Worm (Caenorhabditis elegans) whole organism, L3 larva: ENCODE data around the gene srz-64.

Experiments used
- ama-1 ChIP-seq: fragments of 150-350 bp; optimal IDR thresholded peaks from 2 replicates; lab custom pipeline; 2018
- egl-27 ChIP-seq: sonication (generic microtip); optimal IDR thresholded peaks from 4 replicates; lab custom pipeline; 2017; ENCODE audit warnings: missing biosample characterization, missing genetic modification reagents, missing genetic modification characterization
- nhr-237 ChIP-seq: fragments of 150-350 bp; optimal IDR thresholded peaks from 2 replicates; lab custom pipeline; 2014; ENCODE audit warnings: missing biosample characterization, missing genetic modification characterization
- unc-39 ChIP-seq: sonication (generic microtip); optimal IDR thresholded peaks from 4 replicates; lab custom pipeline; 2017; ENCODE audit warnings: missing biosample characterization, missing genetic modification characterization
- zag-1 ChIP-seq: fragments of 150-350 bp; optimal IDR thresholded peaks from 2 replicates; lab custom pipeline; 2014; ENCODE audit warnings: missing biosample characterization, missing genetic modification characterization

DNA sequence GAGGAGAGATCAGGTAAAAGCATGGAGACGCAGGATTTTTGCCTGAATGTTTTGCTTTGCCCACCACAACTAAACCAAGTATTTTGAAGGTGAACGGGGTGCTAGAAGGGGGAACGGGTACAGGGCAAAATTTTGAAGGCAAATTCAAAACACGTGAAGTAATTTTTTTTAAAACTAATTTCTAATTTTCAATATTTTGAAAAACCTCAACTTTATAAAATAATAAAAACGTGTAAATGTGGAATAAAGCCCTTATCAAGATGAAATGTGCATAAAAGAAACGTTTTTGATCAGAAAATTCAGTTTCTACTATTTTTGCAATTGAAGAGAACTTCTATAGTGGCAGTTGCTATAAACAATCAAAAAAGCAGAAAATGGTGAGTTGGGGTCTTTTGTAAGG lies 37.4 kb downstream of the srz-64 start, which contains the start of gene clec-119:
- no peak for TF ChIP-seq egl-27 (tag; lab: Kevin White, UChicago)
- no peak for TF ChIP-seq ama-1 (lab: Kevin White, UChicago)
- no peak for TF ChIP-seq unc-39 (tag; lab: Kevin White, UChicago)
- TF ChIP-seq zag-1 (tag; lab: Kevin White, UChicago): no peak
- no peak for TF ChIP-seq nhr-237 (tag; lab: Kevin White, UChicago)
